Worm (Caenorhabditis elegans) whole organism, L1 larva: ENCODE measurements around the gene tag-120.

Experiments used
- aly-2 ChIP-seq: fragments of 150-350 bp; optimal IDR thresholded peaks from 2 replicates; lab custom pipeline; 2014; ENCODE audit warnings: missing biosample characterization, missing genetic modification characterization
- ama-1 ChIP-seq: fragments of 150-350 bp; optimal IDR thresholded peaks from 2 replicates; lab custom pipeline; 2014
- grh-1 ChIP-seq: fragments of 200-800 bp; sonication (Bioruptor generic); IDR thresholded peaks from 2 replicates; pipeline ENCODE4 v1.3.6; 2022; ENCODE audit warnings: missing genetic modification reagents, missing genetic modification characterization, missing compliant biosample characterization
- nhr-47 ChIP-seq: sonication (generic microtip); optimal IDR thresholded peaks from 2 replicates; lab custom pipeline; 2016; ENCODE audit warnings: mild to moderate bottlenecking, missing genetic modification characterization, moderate library complexity, missing compliant biosample characterization
- nhr-84 ChIP-seq: sonication (generic microtip); optimal IDR thresholded peaks from 2 replicates; lab custom pipeline; 2017; ENCODE audit warnings: missing biosample characterization, missing genetic modification characterization
- vab-15 ChIP-seq: sonication (generic microtip); optimal IDR thresholded peaks from 2 replicates; lab custom pipeline; 2017; ENCODE audit warnings: missing genotype, mild to moderate bottlenecking, missing genetic modification characterization, missing compliant biosample characterization

ce11 chrV:9739402-9739801, 29.8 kb upstream of the tag-120 start, which contains the start of gene marc-1:
- TF ChIP-seq ama-1 (no peak), nhr-47 (tag; lab: Kevin White, UChicago) (no peak), nhr-84 (no peak), aly-2 (tag; lab: Kevin White, UChicago) (no peak), grh-1 (no peak), vab-15 (tag; lab: Kevin White, UChicago) (no peak)
